Worm (Caenorhabditis elegans) whole organism, late embryonic: ENCODE measurements around the gene Y40B10A.11.
"Not testable (repeated sequence)": the region's sequence is repeated elsewhere in the genome, so short reads cannot be mapped to it uniquely, and the experiment has no call there.

Experiments used
- K02D7.2 ChIP-seq: sonication (generic microtip); optimal IDR thresholded peaks from 2 replicates; lab custom pipeline; 2017; ENCODE audit warnings: mild to moderate bottlenecking, missing genetic modification characterization, missing compliant biosample characterization
- K09A11.1 ChIP-seq: sonication (generic microtip); optimal IDR thresholded peaks from 2 replicates; lab custom pipeline; 2017; ENCODE audit warnings: antibody characterized with exemption, mild to moderate bottlenecking, missing genetic modification characterization, missing compliant biosample characterization; ENCODE audit not compliant: insufficient read depth
- ceh-9 ChIP-seq: sonication (generic microtip); optimal IDR thresholded peaks from 2 replicates; lab custom pipeline; 2016; ENCODE audit warnings: mild to moderate bottlenecking, missing genetic modification characterization, inconsistent platforms, missing compliant biosample characterization
- ref-2 ChIP-seq: sonication (generic microtip); optimal IDR thresholded peaks from 2 replicates; lab custom pipeline; 2016; ENCODE audit warnings: missing genetic modification characterization, missing compliant biosample characterization

DNA sequence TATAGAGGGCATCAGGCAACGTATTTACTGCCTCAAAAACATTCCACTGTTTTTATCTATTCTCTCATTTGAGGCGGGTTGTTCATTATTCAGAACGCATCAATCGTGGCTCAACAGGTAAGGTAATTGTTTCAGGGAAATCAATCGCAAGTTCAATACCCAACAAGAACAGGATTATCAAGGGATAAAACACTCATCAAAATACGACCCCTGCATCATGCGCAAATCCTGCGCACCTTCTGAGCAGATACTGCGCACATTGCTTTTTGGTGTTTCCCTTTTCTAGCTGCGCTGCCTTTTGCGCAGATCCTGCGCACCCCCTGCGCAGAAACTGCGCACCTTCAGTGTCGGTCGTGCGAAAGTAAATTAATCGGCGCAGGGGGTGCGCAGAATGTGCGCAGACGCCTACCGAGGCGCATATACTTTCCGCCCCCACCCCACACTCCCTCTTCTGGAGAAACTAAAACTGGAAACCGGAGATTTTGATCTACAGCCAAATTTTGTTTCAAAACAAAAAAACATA, 34.4 kb upstream of the Y40B10A.11 start, which contains the start of gene F36F12.3:
- not testable (repeated sequence) for TF ChIP-seq ceh-9; K09A11.1 (tag; lab: Kevin White, UChicago); ref-2; K02D7.2
